Worm (Caenorhabditis elegans): ENCODE results near the gene srw-83.

srw-83 gene

ce11 chrV:18412351-18412750, 14.0 kb upstream of the srw-83 start (continued):
- no peak for TF ChIP-seq ztf-28 (GFP tag; IDR thresholded peaks at IDR 0.05)
- peak; percentile 19 for TF ChIP-seq lin-54 (GFP tag; optimal IDR thresholded peaks at IDR 0.05)
- TF ChIP-seq efl-1 (GFP tag; optimal IDR thresholded peaks at IDR 0.05) = no peak
- no peak for TF ChIP-seq ztf-22 (GFP tag; optimal IDR thresholded peaks at IDR 0.05)
- no peak for TF ChIP-seq sea-2 (GFP tag; IDR thresholded peaks at IDR 0.05)
- TF ChIP-seq aptf-3 (GFP tag; IDR thresholded peaks at IDR 0.05) = no peak
- TF ChIP-seq madf-10 (tag; optimal IDR thresholded peaks at IDR 0.05) = peak; percentile 9
- TF ChIP-seq T07F8.4 (tag; optimal IDR thresholded peaks at IDR 0.05) = peak; percentile 1
- TF ChIP-seq cebp-2 (GFP tag; IDR thresholded peaks at IDR 0.05) = no peak
- TF ChIP-seq F52B5.7 (tag; optimal IDR thresholded peaks at IDR 0.05) = no peak
- TF ChIP-seq Y67H2A.10 (GFP tag; conservative IDR thresholded peaks at IDR 0.05) = no peak
- no peak for TF ChIP-seq let-607 (tag; optimal IDR thresholded peaks at IDR 0.05)
- no peak for TF ChIP-seq nhr-27 (tag; optimal IDR thresholded peaks at IDR 0.05)
- TF ChIP-seq lin-35 (GFP tag; optimal IDR thresholded peaks at IDR 0.05) = peak in 1 of 3 experiments; percentile 56
- TF ChIP-seq attf-5 (GFP tag; optimal IDR thresholded peaks at IDR 0.05) = peak; percentile 5
- peak; percentile 51; the same call in 1 of the 2 replicates for TF ChIP-seq dox-1 (GFP tag; IDR thresholded peaks at IDR 0.05)
- TF ChIP-seq ekl-4 (GFP tag; IDR thresholded peaks at IDR 0.05) = peak; percentile 35; the same call in 1 of the 2 replicates

ce11 chrV:18412887-18413286, 13.5 kb upstream of the srw-83 start, which contains the start of gene ZK262.2:
Gene ZK262.2, minus strand, starts transcription at chrV:18412987.
- TF ChIP-seq let-607 (tag; optimal IDR thresholded peaks at IDR 0.05) (no peak), madf-6 (GFP tag; IDR thresholded peaks at IDR 0.05) (no peak), B0019.2 (GFP tag; conservative IDR thresholded peaks at IDR 0.05) (no peak), cebp-2 (GFP tag; IDR thresholded peaks at IDR 0.05) (no peak), B0336.3 (GFP tag; IDR thresholded peaks at IDR 0.05) (no peak), ZK185.1 (tag; optimal IDR thresholded peaks at IDR 0.05; ENCODE audit: poor library complexity, severe bottlenecking) (no peak), unc-62 (GFP tag; optimal IDR thresholded peaks at IDR 0.05) (no peak), mel-28 (tag; optimal IDR thresholded peaks at IDR 0.05; ENCODE audit: borderline replicate concordance) (no peak), snpc-4 (GFP tag; optimal IDR thresholded peaks at IDR 0.05) (no peak), snpc-4 (tag; optimal IDR thresholded peaks at IDR 0.05) (no peak), somi-1 (GFP tag; optimal IDR thresholded peaks at IDR 0.05) (no peak), zim-3 (tag; optimal IDR thresholded peaks at IDR 0.05) (no peak), aptf-2 (GFP tag; conservative IDR thresholded peaks at IDR 0.05) (no peak), tbx-9 (tag; optimal IDR thresholded peaks at IDR 0.05; ENCODE audit: borderline replicate concordance) (no peak), madf-10 (tag; optimal IDR thresholded peaks at IDR 0.05) (no peak), lsl-1 (GFP tag; optimal IDR thresholded peaks at IDR 0.05) (no peak), ceh-58 (GFP tag; IDR thresholded peaks at IDR 0.05) (no peak), repo-1 (tag; optimal IDR thresholded peaks at IDR 0.05) (no peak), hrde-1 (tag; optimal IDR thresholded peaks at IDR 0.05; ENCODE audit: borderline replicate concordance) (no peak), Y53G8AR.9 (GFP tag; conservative IDR thresholded peaks at IDR 0.05) (no peak)

- no peak for TF ChIP-seq sptf-2 (GFP tag; optimal IDR thresholded peaks at IDR 0.05)
- TF ChIP-seq aptf-2 (GFP tag; conservative IDR thresholded peaks at IDR 0.05) = no peak
Observed at ce11 chrV:18414051-18414450, 12.3 kb upstream of the srw-83 start, which contains the start of gene txt-8. Gene txt-8, plus strand, starts transcription at chrV:18414351.

ce11 chrV:18415878-18416277, 10.5 kb upstream of the srw-83 start:
- TF ChIP-seq hsf-1 (GFP tag; IDR thresholded peaks at IDR 0.05) = 0 out of 2 replicates have a peak, but pooled peaks have one; percentile 7
- peak; percentile 47; the same call in 1 of the 2 replicates for TF ChIP-seq zfh-2 (GFP tag; conservative IDR thresholded peaks at IDR 0.05)
- peak; percentile 76; the same call in 1 of the 2 replicates for TF ChIP-seq egrh-3 (GFP tag; IDR thresholded peaks at IDR 0.05)
